Fruit fly (Drosophila melanogaster) whole organism, embryonic: Measurements from ENCODE around the gene kdn.

ENCODE experiments used
- Abd-B ChIP-seq: fragments of 200-800 bp; sonication (Bioruptor generic); optimal IDR thresholded peaks from 2 replicates; lab custom pipeline; 2018; ENCODE audit warnings: missing biosample characterization, mild to moderate bottlenecking, missing genetic modification characterization, moderate library complexity
- CG1024 ChIP-seq: fragments of 200-800 bp; sonication (Bioruptor generic); IDR thresholded peaks from 2 replicates; pipeline ENCODE4 v1.3.6; 2022; ENCODE audit warnings: missing biosample characterization, missing genetic modification characterization
- CG10543 ChIP-seq: fragments of 200-800 bp; sonication (Bioruptor generic); optimal IDR thresholded peaks from 3 replicates; lab custom pipeline; 2017; ENCODE audit warnings: missing biosample characterization, mild to moderate bottlenecking, missing genetic modification characterization, moderate library complexity
- CG11723 ChIP-seq: fragments of 200-800 bp; sonication (Bioruptor generic); optimal IDR thresholded peaks from 2 replicates; lab custom pipeline; 2017; ENCODE audit warnings: missing biosample characterization, mild to moderate bottlenecking, missing genetic modification characterization
- CG12659 ChIP-seq: fragments of 200-800 bp; sonication (Bioruptor generic); optimal IDR thresholded peaks from 3 replicates; lab custom pipeline; 2017; ENCODE audit warnings: mild to moderate bottlenecking, missing biosample characterization, missing genetic modification reagents, missing genetic modification characterization
- CG12744 ChIP-seq: fragments of 200-800 bp; sonication (Bioruptor generic); optimal IDR thresholded peaks from 2 replicates; lab custom pipeline; 2016; ENCODE audit warnings: missing biosample characterization, missing genetic modification characterization
- CG13775 ChIP-seq: fragments of 200-800 bp; sonication (Bioruptor generic); optimal IDR thresholded peaks from 3 replicates; lab custom pipeline; 2017; ENCODE audit warnings: missing biosample characterization, mild to moderate bottlenecking, missing genetic modification characterization
- CG15011 ChIP-seq: fragments of 200-800 bp; sonication (Bioruptor generic); optimal IDR thresholded peaks from 3 replicates; lab custom pipeline; 2018; ENCODE audit warnings: missing biosample characterization, mild to moderate bottlenecking, missing genetic modification characterization
- CG15601 ChIP-seq: fragments of 200-800 bp; sonication (Bioruptor generic); optimal IDR thresholded peaks from 3 replicates; lab custom pipeline; 2019; ENCODE audit warnings: missing biosample characterization, mild to moderate bottlenecking, missing genetic modification characterization, moderate library complexity
- CG17361 ChIP-seq: fragments of 200-800 bp; sonication (Bioruptor generic); IDR thresholded peaks from 3 replicates; pipeline ENCODE4 v1.3.6; 2022; ENCODE audit warnings: missing biosample characterization, missing genetic modification characterization
- CG1832 ChIP-seq: fragments of 200-800 bp; sonication (Bioruptor generic); optimal IDR thresholded peaks from 2 replicates; lab custom pipeline; 2017; ENCODE audit warnings: missing biosample characterization, mild to moderate bottlenecking, missing genetic modification characterization, inconsistent platforms
- CG3163 ChIP-seq: fragments of 200-800 bp; sonication (Bioruptor generic); optimal IDR thresholded peaks from 3 replicates; lab custom pipeline; 2016; ENCODE audit warnings: missing biosample characterization, missing genetic modification characterization
- CG32772 ChIP-seq: fragments of 200-800 bp; sonication (Bioruptor generic); IDR thresholded peaks from 2 replicates; pipeline ENCODE4 v1.3.6; 2022; ENCODE audit warnings: missing biosample characterization, missing genetic modification characterization
- CG5180 ChIP-seq: fragments of 200-800 bp; sonication (Bioruptor generic); optimal IDR thresholded peaks from 3 replicates; lab custom pipeline; 2017; ENCODE audit warnings: missing biosample characterization, missing genetic modification characterization, mild to moderate bottlenecking, moderate library complexity, missing genetic modification reagents
- CG8388 ChIP-seq: fragments of 200-800 bp; sonication (Bioruptor generic); optimal IDR thresholded peaks from 2 replicates; lab custom pipeline; 2019; ENCODE audit warnings: missing biosample characterization, mild to moderate bottlenecking, missing genetic modification characterization, moderate library complexity
- CG9727 ChIP-seq: fragments of 200-800 bp; sonication (Bioruptor generic); optimal IDR thresholded peaks from 3 replicates; lab custom pipeline; 2017; ENCODE audit warnings: missing biosample characterization, mild to moderate bottlenecking, missing genetic modification characterization
- CTCF ChIP-seq: fragments of 200-800 bp; sonication (Bioruptor generic); optimal IDR thresholded peaks from 2 replicates; lab custom pipeline; 2017; ENCODE audit warnings: missing biosample characterization, mild to moderate bottlenecking, missing genetic modification characterization, moderate library complexity
- Chrac-16 ChIP-seq: fragments of 200-800 bp; sonication (Bioruptor generic); optimal IDR thresholded peaks from 3 replicates; lab custom pipeline; 2016; ENCODE audit warnings: missing biosample characterization, missing genetic modification characterization
- D ChIP-seq, 2 experiments: fragments of 200-800 bp in 1 of 2; fragments of >200 bp in 1 of 2; sonication (Bioruptor generic) in 1 of 2; optimal IDR thresholded peaks; 2 replicates in 1 of 2; 3 replicates in 1 of 2; lab custom pipeline; 2017; ENCODE audit warnings: mild to moderate bottlenecking in 1 of 2, missing biosample characterization in 1 of 2, missing genetic modification characterization in 1 of 2, missing genetic modification reagents in 1 of 2
- Dad ChIP-seq: fragments of 200-800 bp; sonication (Bioruptor generic); optimal IDR thresholded peaks from 3 replicates; lab custom pipeline; 2016; ENCODE audit warnings: missing biosample characterization, missing genetic modification characterization
- Dll ChIP-seq: fragments of 200-800 bp; sonication (Bioruptor generic); IDR thresholded peaks from 4 replicates; pipeline ENCODE4 v1.3.6; 2022; ENCODE audit warnings: missing biosample characterization, missing genetic modification characterization; ENCODE audit not compliant: partially characterized antibody
- Elba2 ChIP-seq: fragments of 200-800 bp; sonication (Bioruptor generic); optimal IDR thresholded peaks from 3 replicates; lab custom pipeline; 2016; ENCODE audit warnings: missing biosample characterization, missing genetic modification characterization
- H2.0 ChIP-seq: fragments of 200-800 bp; sonication (Bioruptor generic); IDR thresholded peaks from 2 replicates; pipeline ENCODE4 v1.3.6; 2022; ENCODE audit warnings: missing biosample characterization, missing genetic modification characterization
- HLH3B ChIP-seq: fragments of 200-800 bp; sonication (Bioruptor generic); IDR thresholded peaks from 2 replicates; pipeline ENCODE4 v1.3.6; 2022; ENCODE audit warnings: missing biosample characterization, missing genetic modification characterization
- HLH54F ChIP-seq: fragments of 200-800 bp; sonication (Bioruptor generic); optimal IDR thresholded peaks from 3 replicates; lab custom pipeline; 2016; ENCODE audit warnings: missing biosample characterization, missing genetic modification characterization
- Hsf ChIP-seq: fragments of 200-800 bp; sonication (Bioruptor generic); optimal IDR thresholded peaks from 3 replicates; lab custom pipeline; 2016; ENCODE audit warnings: missing biosample characterization, missing genetic modification characterization
- NC2α ChIP-seq: fragments of 200-800 bp; sonication (Bioruptor generic); optimal IDR thresholded peaks from 2 replicates; lab custom pipeline; 2016; ENCODE audit warnings: missing biosample characterization, missing genetic modification characterization
- Oli ChIP-seq: fragments of 200-800 bp; sonication (Bioruptor generic); optimal IDR thresholded peaks from 2 replicates; lab custom pipeline; 2018; ENCODE audit warnings: missing biosample characterization, mild to moderate bottlenecking, missing genetic modification characterization, moderate library complexity
- Ssrp ChIP-seq: fragments of 200-800 bp; sonication (Bioruptor generic); optimal IDR thresholded peaks from 2 replicates; lab custom pipeline; 2018; ENCODE audit warnings: missing biosample characterization, mild to moderate bottlenecking, missing genetic modification characterization, moderate library complexity
- amos ChIP-seq: fragments of 200-800 bp; sonication (Bioruptor generic); IDR thresholded peaks from 2 replicates; pipeline ENCODE4 v1.3.6; 2022; ENCODE audit warnings: missing biosample characterization, missing genetic modification characterization; ENCODE audit not compliant: partially characterized antibody
- ap ChIP-seq: fragments of 200-800 bp; sonication (Bioruptor generic); IDR thresholded peaks from 2 replicates; pipeline ENCODE4 v1.3.6; 2022; ENCODE audit warnings: missing biosample characterization, missing genetic modification characterization
- btn ChIP-seq: fragments of 200-800 bp; sonication (Bioruptor generic); optimal IDR thresholded peaks from 2 replicates; lab custom pipeline; 2016; ENCODE audit warnings: missing biosample characterization, missing genetic modification characterization
- chif ChIP-seq, 2 experiments: fragments of 200-800 bp; sonication (Bioruptor generic); optimal IDR thresholded peaks; 3 replicates each; lab custom pipeline; 2016; ENCODE audit warnings: missing biosample characterization in 2 of 2, missing genetic modification characterization in 2 of 2
- dpn ChIP-seq, 2 experiments: fragments of 200-800 bp; sonication (Bioruptor generic); optimal IDR thresholded peaks; 3 replicates each; lab custom pipeline; 2016; ENCODE audit warnings: missing biosample characterization in 2 of 2, missing genetic modification characterization in 2 of 2
- fd96Cb ChIP-seq: fragments of 200-800 bp; sonication (Bioruptor generic); optimal IDR thresholded peaks from 2 replicates; lab custom pipeline; 2018; ENCODE audit warnings: missing biosample characterization, mild to moderate bottlenecking, missing genetic modification characterization, moderate library complexity
- insv ChIP-seq, 2 experiments: fragments of 200-800 bp; sonication (Bioruptor generic); optimal IDR thresholded peaks; 3 replicates each; lab custom pipeline; 2016 to 2018; ENCODE audit warnings: missing biosample characterization in 2 of 2, missing genetic modification characterization in 2 of 2
- jumu ChIP-seq: fragments of 200-800 bp; sonication (Bioruptor generic); optimal IDR thresholded peaks from 3 replicates; lab custom pipeline; 2016; ENCODE audit warnings: missing biosample characterization, missing genetic modification characterization
- knrl ChIP-seq: fragments of 200-800 bp; sonication (Bioruptor generic); IDR thresholded peaks from 3 replicates; pipeline ENCODE4 v1.3.6; 2022; ENCODE audit warnings: missing biosample characterization, missing genetic modification characterization; ENCODE audit not compliant: partially characterized antibody
- odd ChIP-seq: fragments of 200-800 bp; sonication (Bioruptor generic); optimal IDR thresholded peaks from 2 replicates; lab custom pipeline; 2017; ENCODE audit warnings: missing biosample characterization, mild to moderate bottlenecking, missing genetic modification characterization
- run ChIP-seq: fragments of 200-800 bp; sonication (Bioruptor generic); optimal IDR thresholded peaks from 3 replicates; lab custom pipeline; 2018; ENCODE audit warnings: missing biosample characterization, mild to moderate bottlenecking, missing genetic modification characterization
- salm ChIP-seq: fragments of 200-800 bp; sonication (Bioruptor generic); optimal IDR thresholded peaks from 2 replicates; lab custom pipeline; 2018; ENCODE audit warnings: missing biosample characterization, mild to moderate bottlenecking, missing genetic modification characterization
- shn ChIP-seq: fragments of 200-800 bp; sonication (Bioruptor generic); optimal IDR thresholded peaks from 3 replicates; lab custom pipeline; 2016; ENCODE audit warnings: missing biosample characterization, missing genetic modification characterization
- so ChIP-seq: fragments of 200-800 bp; sonication (Bioruptor generic); IDR thresholded peaks from 3 replicates; pipeline ENCODE4 v1.3.6; 2022; ENCODE audit warnings: missing biosample characterization, missing genetic modification characterization
- ssp ChIP-seq: fragments of 200-800 bp; sonication (Bioruptor generic); IDR thresholded peaks from 2 replicates; pipeline ENCODE4 v1.3.6; 2022; ENCODE audit warnings: missing biosample characterization, missing genetic modification characterization
- tna ChIP-seq: fragments of 200-800 bp; sonication (Bioruptor generic); IDR thresholded peaks from 2 replicates; pipeline ENCODE4 v1.3.6; 2022; ENCODE audit warnings: missing biosample characterization, missing genetic modification characterization; ENCODE audit not compliant: partially characterized antibody
- tx ChIP-seq: fragments of 200-800 bp; sonication (Bioruptor generic); optimal IDR thresholded peaks from 2 replicates; lab custom pipeline; 2016; ENCODE audit warnings: missing biosample characterization, missing genetic modification characterization
- unpg ChIP-seq: fragments of 200-800 bp; sonication (Bioruptor generic); optimal IDR thresholded peaks from 3 replicates; lab custom pipeline; 2018; ENCODE audit warnings: missing biosample characterization, mild to moderate bottlenecking, missing genetic modification characterization, moderate library complexity
- vfl ChIP-seq: fragments of 200-800 bp; sonication (Bioruptor generic); optimal IDR thresholded peaks from 2 replicates; lab custom pipeline; 2016; ENCODE audit warnings: missing biosample characterization, missing genetic modification characterization
- vnd ChIP-seq: fragments of 200-800 bp; sonication (Bioruptor generic); IDR thresholded peaks from 3 replicates; pipeline ENCODE4 v1.3.6; 2022; ENCODE audit warnings: missing biosample characterization, missing genetic modification characterization; ENCODE audit not compliant: partially characterized antibody
- z ChIP-seq: fragments of 200-800 bp; sonication (Bioruptor generic); IDR thresholded peaks from 3 replicates; pipeline ENCODE4 v1.3.6; 2022; ENCODE audit warnings: missing biosample characterization, missing genetic modification characterization

Gene kdn

DNA sequence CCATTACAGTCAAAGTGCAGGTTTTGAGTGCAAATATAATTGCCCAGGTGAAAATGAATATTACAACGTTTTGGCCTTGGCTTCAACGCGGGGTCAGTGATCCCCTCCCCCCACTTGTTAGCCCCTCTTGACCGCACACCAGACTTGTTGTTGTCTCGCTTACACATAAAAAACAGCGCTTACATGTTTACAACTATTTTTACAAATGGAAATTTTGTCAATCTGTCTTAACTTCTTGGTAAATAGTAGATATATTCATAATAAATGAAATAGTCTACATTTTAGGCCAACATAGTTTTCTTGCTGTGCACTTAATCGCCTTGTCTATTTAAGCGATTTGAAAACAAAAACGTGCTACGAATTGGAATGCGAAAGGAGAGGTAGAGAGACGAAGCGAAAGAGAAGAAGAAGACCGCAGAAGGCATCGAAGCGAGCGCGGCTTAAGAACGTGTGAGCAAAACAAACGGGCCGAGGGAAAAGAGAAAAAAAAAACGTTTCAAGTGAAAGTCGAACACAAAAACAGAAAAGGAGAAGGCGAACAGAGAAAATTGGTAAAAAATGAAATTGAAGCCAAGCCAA is 10.4 kb upstream of the kdn start (continued):
- TF ChIP-seq H2.0 (GFP tag; lab: Robert Waterston, UW), result peak; percentile 59
- TF ChIP-seq CG15011 (GFP tag; lab: Kevin White, UChicago), result no peak
- peak; percentile 46 for TF ChIP-seq Ssrp (tag; lab: Kevin White, UChicago)
- TF ChIP-seq shn (GFP tag; lab: Kevin White, UChicago), result peak; percentile 24
- TF ChIP-seq CG10543, result no peak
- peak; percentile 49 for TF ChIP-seq Abd-B (GFP tag; lab: Kevin White, UChicago)
- peak; percentile 41 for TF ChIP-seq Hsf (GFP tag; lab: Kevin White, UChicago)
- peak; percentile 12 for TF ChIP-seq vfl
- TF ChIP-seq z (GFP tag; lab: Robert Waterston, UW), result no peak
- TF ChIP-seq Oli (tag; lab: Kevin White, UChicago), result peak; percentile 30
- TF ChIP-seq CG9727 (GFP tag; lab: Kevin White, UChicago), result no peak
- peak; percentile 51; the same call in 1 of the 2 replicates for TF ChIP-seq CG32772
- TF ChIP-seq Chrac-16, result peak; percentile 31
- TF ChIP-seq HLH54F (GFP tag; lab: Kevin White, UChicago), result peak; percentile 47
- TF ChIP-seq tna, result no peak
- no peak for TF ChIP-seq CG17361
- TF ChIP-seq btn (GFP tag; lab: Kevin White, UChicago), result no peak
- no peak for TF ChIP-seq knrl (GFP tag; lab: Robert Waterston, UW)
- no peak for TF ChIP-seq Dad
- TF ChIP-seq CTCF (GFP tag; lab: Kevin White, UChicago), result no peak
- no peak for TF ChIP-seq vnd (GFP tag; lab: Robert Waterston, UW)
- peak; percentile 64; the same call in 1 of the 3 replicates for TF ChIP-seq so (GFP tag; lab: Robert Waterston, UW)
- TF ChIP-seq fd96Cb, result peak; percentile 56
- no peak for TF ChIP-seq CG12744 (GFP tag; lab: Kevin White, UChicago)
- peak; percentile 46 for TF ChIP-seq CG15601
- TF ChIP-seq CG11723 (GFP tag; lab: Kevin White, UChicago), result no peak
- TF ChIP-seq CG3163 (GFP tag; lab: Kevin White, UChicago), result no peak
- TF ChIP-seq Dll (GFP tag; lab: Robert Waterston, UW), result no peak
- TF ChIP-seq jumu (GFP tag; lab: Kevin White, UChicago), result no peak
- no peak for TF ChIP-seq D (optimal IDR thresholded peaks at IDR 0.05; lab: Kevin White, UChicago)
- no peak for TF ChIP-seq D (GFP tag; optimal IDR thresholded peaks at IDR 0.05; lab: Kevin White, UChicago)
- TF ChIP-seq amos (GFP tag; lab: Robert Waterston, UW), result no peak
- TF ChIP-seq ssp (GFP tag; lab: Robert Waterston, UW), result peak; percentile 57
- no peak for TF ChIP-seq run
- TF ChIP-seq tx (GFP tag; lab: Kevin White, UChicago), result no peak
- TF ChIP-seq insv (GFP tag; optimal IDR thresholded peaks at IDR 0.05; lab: Kevin White, UChicago), result no peak
- TF ChIP-seq NC2α, result no peak
- peak; percentile 38 for TF ChIP-seq salm (tag; lab: Kevin White, UChicago)
- TF ChIP-seq CG12659 (GFP tag; lab: Kevin White, UChicago), result no peak
- no peak for TF ChIP-seq CG1832 (GFP tag; lab: Kevin White, UChicago)
- TF ChIP-seq CG13775 (GFP tag; lab: Kevin White, UChicago), result no peak
- TF ChIP-seq CG8388, result peak; percentile 48
- peak; percentile 60; the same call in 1 of the 2 replicates for TF ChIP-seq HLH3B
- peak; percentile 19 to 43 for TF ChIP-seq dpn (GFP tag; optimal IDR thresholded peaks at IDR 0.05; lab: Kevin White, UChicago)
- peak; percentile 62 for TF ChIP-seq unpg (GFP tag; lab: Kevin White, UChicago)
- TF ChIP-seq CG1024 (GFP tag; lab: Robert Waterston, UW), result 0 out of 2 replicates have a peak, but pooled peaks have one; percentile 11
- no peak for TF ChIP-seq odd (GFP tag; lab: Kevin White, UChicago)
- TF ChIP-seq ap (GFP tag; lab: Robert Waterston, UW), result 0 out of 2 replicates have a peak, but pooled peaks have one; percentile 29
- no peak for TF ChIP-seq CG5180 (GFP tag; lab: Kevin White, UChicago)
- TF ChIP-seq Elba2 (GFP tag; lab: Kevin White, UChicago), result no peak
- TF ChIP-seq chif (GFP tag; optimal IDR thresholded peaks at IDR 0.05; lab: Kevin White, UChicago), result peak; percentile 3 to 25
